Worm (Caenorhabditis elegans): ENCODE measurements around the gene pat-2.

DNA sequence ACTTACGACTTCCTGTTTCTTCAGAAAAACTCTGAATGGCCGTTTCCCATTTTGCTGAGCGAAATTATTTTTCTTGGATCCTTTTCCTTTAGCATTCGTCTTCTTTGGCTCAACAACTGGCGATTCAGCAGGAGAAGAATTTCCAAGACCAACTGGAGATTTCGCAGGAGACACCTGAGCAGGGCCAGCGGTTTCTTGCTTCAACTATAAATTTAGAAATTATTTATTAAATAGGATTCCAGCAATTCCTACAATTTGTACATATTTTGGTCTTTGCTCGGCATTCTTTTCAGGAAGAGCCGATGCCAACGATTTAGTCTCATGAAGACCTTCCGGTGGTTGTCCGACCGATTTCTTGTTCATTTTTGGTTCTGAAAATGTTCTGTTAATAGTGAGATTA, 30.8 kb downstream of the pat-2 start, which contains the start of gene F44E2.8:
- TF ChIP-seq nhr-6 (tag; optimal IDR thresholded peaks at IDR 0.05) (no peak), skn-1 (tag; optimal IDR thresholded peaks at IDR 0.05) (no peak), nhr-11 (tag; optimal IDR thresholded peaks at IDR 0.05) (no peak), lin-11 (tag; optimal IDR thresholded peaks at IDR 0.05) (no peak), F13H6.1 (tag; optimal IDR thresholded peaks at IDR 0.05) (no peak), fos-1 (tag; optimal IDR thresholded peaks at IDR 0.05) (no peak), ama-1 (optimal IDR thresholded peaks at IDR 0.05) (no peak), egl-27 (tag; optimal IDR thresholded peaks at IDR 0.05) (no peak), lsy-2 (tag; optimal IDR thresholded peaks at IDR 0.05) (no peak), Y55F3AM.14 (GFP tag; optimal IDR thresholded peaks at IDR 0.05) (no peak), unc-39 (tag; optimal IDR thresholded peaks at IDR 0.05) (no peak), snpc-4 (tag; optimal IDR thresholded peaks at IDR 0.05) (no peak)
